Worm (Caenorhabditis elegans) whole organism, L4 larva: ENCODE results near the gene rps-21.

Experiments
- F10B5.3 ChIP-seq: sonication (generic microtip); optimal IDR thresholded peaks from 2 replicates; lab custom pipeline; 2016; ENCODE audit warnings: mild to moderate bottlenecking, missing genetic modification characterization, missing compliant biosample characterization
- F26F4.8 ChIP-seq: fragments of 200-800 bp; sonication (Bioruptor generic); conservative IDR thresholded peaks from 2 replicates; pipeline ENCODE4 v1.3.6; 2022; ENCODE audit warnings: missing genetic modification characterization, missing compliant biosample characterization
- F37D6.2 ChIP-seq: sonication (generic microtip); optimal IDR thresholded peaks from 2 replicates; lab custom pipeline; 2016; ENCODE audit warnings: mild to moderate bottlenecking, missing genetic modification characterization, missing compliant biosample characterization
- F49E8.2 ChIP-seq: sonication (generic microtip); optimal IDR thresholded peaks from 2 replicates; lab custom pipeline; 2016; ENCODE audit warnings: missing compliant biosample characterization, mild to moderate bottlenecking, missing genetic modification characterization, borderline replicate concordance
- R02D3.7 ChIP-seq: fragments of 150-350 bp; sonication (generic microtip); optimal IDR thresholded peaks from 3 replicates; lab custom pipeline; 2014; ENCODE audit warnings: missing biosample characterization, missing genetic modification characterization
- Y105C5A.15 ChIP-seq: fragments of 200-800 bp; sonication (Bioruptor generic); IDR thresholded peaks from 2 replicates; pipeline ENCODE4 v1.3.6; 2022; ENCODE audit warnings: missing genetic modification characterization, missing compliant biosample characterization
- Y48G9A.11 ChIP-seq: fragments of 200-800 bp; sonication (Bioruptor generic); IDR thresholded peaks from 2 replicates; pipeline ENCODE4 v1.3.6; 2022; ENCODE audit warnings: missing genetic modification reagents, missing genetic modification characterization, missing compliant biosample characterization
- Y5F2A.4 ChIP-seq: fragments of 200-800 bp; sonication (Bioruptor generic); optimal IDR thresholded peaks from 2 replicates; lab custom pipeline; 2018; ENCODE audit warnings: mild to moderate bottlenecking, missing genetic modification characterization, missing compliant biosample characterization
- Y75B8A.6 ChIP-seq: fragments of 200-800 bp; sonication (Bioruptor generic); IDR thresholded peaks from 2 replicates; pipeline ENCODE4 v1.3.6; 2022; ENCODE audit warnings: missing genetic modification reagents, missing genetic modification characterization, missing compliant biosample characterization
- ZK337.2 ChIP-seq: fragments of 200-800 bp; sonication (Bioruptor generic); IDR thresholded peaks from 2 replicates; pipeline ENCODE4 v1.3.6; 2022; ENCODE audit warnings: missing genetic modification reagents, missing genetic modification characterization, missing compliant biosample characterization
- ZK546.5 ChIP-seq, 2 experiments: sonication (generic microtip); optimal IDR thresholded peaks; 2 replicates each; lab custom pipeline; 2017; ENCODE audit warnings: missing biosample characterization in 2 of 2, missing genetic modification characterization in 2 of 2
- aly-2 ChIP-seq: sonication (generic microtip); optimal IDR thresholded peaks from 2 replicates; lab custom pipeline; 2018; ENCODE audit warnings: missing biosample characterization, missing genetic modification characterization
- ama-1 ChIP-seq: fragments of 150-350 bp; optimal IDR thresholded peaks from 2 replicates; lab custom pipeline; 2014; ENCODE audit warnings: inconsistent platforms, mixed read lengths
- arid-1 ChIP-seq: fragments of 200-800 bp; sonication (Bioruptor generic); conservative IDR thresholded peaks from 2 replicates; pipeline ENCODE4 v1.3.6; 2022; ENCODE audit warnings: missing genetic modification reagents, missing genetic modification characterization, missing compliant biosample characterization
- ceh-20 ChIP-seq: fragments of 200-800 bp; sonication (Bioruptor generic); IDR thresholded peaks from 2 replicates; pipeline ENCODE4 v1.3.6; 2022; ENCODE audit warnings: missing genetic modification reagents, missing genetic modification characterization, missing compliant biosample characterization
- ceh-44 ChIP-seq: fragments of 200-800 bp; sonication (Bioruptor generic); IDR thresholded peaks from 2 replicates; pipeline ENCODE4 v1.3.6; 2022; ENCODE audit warnings: missing genetic modification reagents, missing genetic modification characterization, missing compliant biosample characterization
- ceh-82 ChIP-seq: sonication (generic microtip); optimal IDR thresholded peaks from 2 replicates; lab custom pipeline; 2017; ENCODE audit warnings: missing biosample characterization, missing genetic modification characterization
- ctbp-1 ChIP-seq: fragments of 200-800 bp; sonication (Bioruptor generic); IDR thresholded peaks from 2 replicates; pipeline ENCODE4 v1.3.6; 2022; ENCODE audit warnings: missing genetic modification reagents, missing genetic modification characterization, missing compliant biosample characterization
- daf-19 ChIP-seq: fragments of 200-800 bp; sonication (Bioruptor generic); conservative IDR thresholded peaks from 2 replicates; pipeline ENCODE4 v1.3.6; 2022; ENCODE audit warnings: missing genetic modification characterization, missing compliant biosample characterization
- dmd-6 ChIP-seq: fragments of 200-800 bp; sonication (Bioruptor generic); IDR thresholded peaks from 2 replicates; pipeline ENCODE4 v1.3.6; 2022; ENCODE audit warnings: missing genetic modification reagents, missing genetic modification characterization, missing compliant biosample characterization
- egl-27 ChIP-seq: sonication (generic microtip); optimal IDR thresholded peaks from 3 replicates; lab custom pipeline; 2017; ENCODE audit warnings: missing biosample characterization, missing genetic modification reagents, missing genetic modification characterization
- egl-43 ChIP-seq: fragments of 200-800 bp; sonication (Bioruptor generic); IDR thresholded peaks from 2 replicates; pipeline ENCODE4 v1.3.6; 2022; ENCODE audit warnings: missing genetic modification reagents, missing genetic modification characterization, missing compliant biosample characterization
- fkh-10 ChIP-seq: fragments of 150-350 bp; optimal IDR thresholded peaks from 2 replicates; lab custom pipeline; 2014; ENCODE audit warnings: missing biosample characterization, missing genetic modification reagents, missing genetic modification characterization
- fos-1 ChIP-seq: fragments of 150-350 bp; optimal IDR thresholded peaks from 2 replicates; lab custom pipeline; 2014; ENCODE audit warnings: missing biosample characterization, missing genetic modification characterization
- hlh-30 ChIP-seq: sonication (generic microtip); optimal IDR thresholded peaks from 2 replicates; lab custom pipeline; 2017; ENCODE audit warnings: antibody characterized with exemption, mild to moderate bottlenecking, missing genetic modification characterization, missing compliant biosample characterization; ENCODE audit not compliant: insufficient read depth
- jun-1 ChIP-seq: fragments of 150-350 bp; optimal IDR thresholded peaks from 2 replicates; lab custom pipeline; 2014; ENCODE audit warnings: missing biosample characterization, missing genetic modification reagents, missing genetic modification characterization
- lim-7 ChIP-seq: fragments of 200-800 bp; sonication (Bioruptor generic); IDR thresholded peaks from 2 replicates; pipeline ENCODE4 v1.3.6; 2022; ENCODE audit warnings: missing genetic modification characterization, missing compliant biosample characterization
- lin-1 ChIP-seq: fragments of 200-800 bp; sonication (Bioruptor generic); IDR thresholded peaks from 2 replicates; pipeline ENCODE4 v1.3.6; 2022; ENCODE audit warnings: missing genetic modification reagents, missing genetic modification characterization, missing compliant biosample characterization
- lin-29 ChIP-seq: fragments of 200-800 bp; sonication (Bioruptor generic); IDR thresholded peaks from 2 replicates; pipeline ENCODE4 v1.3.6; 2022; ENCODE audit warnings: missing genetic modification reagents, missing genetic modification characterization, missing compliant biosample characterization
- lin-38 ChIP-seq: fragments of 200-800 bp; sonication (Bioruptor generic); IDR thresholded peaks from 2 replicates; pipeline ENCODE4 v1.3.6; 2022; ENCODE audit warnings: missing genetic modification reagents, missing genetic modification characterization, missing compliant biosample characterization
- mes-2 ChIP-seq: sonication (generic microtip); optimal IDR thresholded peaks from 2 replicates; lab custom pipeline; 2016; ENCODE audit warnings: missing genotype, mild to moderate bottlenecking, missing genetic modification characterization, missing compliant biosample characterization; ENCODE audit not compliant: poor library complexity, severe bottlenecking
- nhr-10 ChIP-seq: fragments of 150-350 bp; optimal IDR thresholded peaks from 2 replicates; lab custom pipeline; 2014; ENCODE audit warnings: missing biosample characterization, missing genetic modification characterization
- nhr-237 ChIP-seq: sonication (generic microtip); optimal IDR thresholded peaks from 2 replicates; lab custom pipeline; 2017; ENCODE audit warnings: missing biosample characterization, missing genetic modification characterization
- nhr-25 ChIP-seq: sonication (generic microtip); optimal IDR thresholded peaks from 2 replicates; lab custom pipeline; 2017; ENCODE audit warnings: missing genetic modification characterization, mild to moderate bottlenecking, missing compliant biosample characterization, antibody characterized with exemption, moderate library complexity, borderline replicate concordance; ENCODE audit not compliant: insufficient read depth
- nhr-28 ChIP-seq: fragments of 150-350 bp; optimal IDR thresholded peaks from 2 replicates; lab custom pipeline; 2014; ENCODE audit warnings: missing biosample characterization, missing genetic modification characterization
- nhr-42 ChIP-seq: fragments of 200-800 bp; sonication (Bioruptor generic); IDR thresholded peaks from 2 replicates; pipeline ENCODE4 v1.3.6; 2022; ENCODE audit warnings: missing genetic modification characterization, missing compliant biosample characterization
- nhr-48 ChIP-seq: sonication (generic microtip); optimal IDR thresholded peaks from 2 replicates; lab custom pipeline; 2016; ENCODE audit warnings: mild to moderate bottlenecking, missing genetic modification characterization, missing compliant biosample characterization
- nhr-77 ChIP-seq: fragments of 150-350 bp; optimal IDR thresholded peaks from 2 replicates; lab custom pipeline; 2014; ENCODE audit warnings: missing biosample characterization, missing genetic modification characterization
- pha-4 ChIP-seq, 2 experiments: fragments of 150-350 bp in 1 of 2; fragments of 200-800 bp in 1 of 2; sonication (Bioruptor generic) in 1 of 2; IDR thresholded peaks in 1 of 2; optimal IDR thresholded peaks in 1 of 2; 2 replicates each; pipeline versions ENCODE4 v1.3.6 to Lab custom; 2014 to 2022; ENCODE audit warnings: missing genetic modification characterization in 2 of 2, missing genetic modification reagents in 2 of 2, missing biosample characterization in 1 of 2, missing compliant biosample characterization in 1 of 2
- php-3 ChIP-seq: fragments of 200-800 bp; sonication (Bioruptor generic); IDR thresholded peaks from 2 replicates; pipeline ENCODE4 v1.3.6; 2022; ENCODE audit warnings: missing genetic modification reagents, missing genetic modification characterization, missing compliant biosample characterization
- pqm-1 ChIP-seq: sonication (generic microtip); optimal IDR thresholded peaks from 2 replicates; lab custom pipeline; 2017; ENCODE audit warnings: missing biosample characterization, missing genetic modification characterization
- rbr-2 ChIP-seq: sonication (generic microtip); optimal IDR thresholded peaks from 2 replicates; lab custom pipeline; 2016; ENCODE audit warnings: missing genotype, missing genetic modification characterization, missing compliant biosample characterization
- set-16 ChIP-seq: fragments of 200-800 bp; sonication (Bioruptor generic); IDR thresholded peaks from 2 replicates; pipeline ENCODE4 v1.3.6; 2022; ENCODE audit warnings: missing genetic modification reagents, missing genetic modification characterization, missing compliant biosample characterization
- skn-1 ChIP-seq: fragments of 150-350 bp; optimal IDR thresholded peaks from 2 replicates; lab custom pipeline; 2014; ENCODE audit warnings: missing biosample characterization, missing genetic modification characterization
- snpc-1.2 ChIP-seq: fragments of 200-800 bp; sonication (Bioruptor generic); IDR thresholded peaks from 2 replicates; pipeline ENCODE4 v1.3.6; 2022; ENCODE audit warnings: missing genetic modification reagents, missing genetic modification characterization, missing compliant biosample characterization
- spr-3 ChIP-seq: fragments of 200-800 bp; sonication (Bioruptor generic); optimal IDR thresholded peaks from 2 replicates; lab custom pipeline; 2018; ENCODE audit warnings: mild to moderate bottlenecking, missing genetic modification characterization, missing compliant biosample characterization
- tag-97 ChIP-seq: fragments of 200-800 bp; sonication (Bioruptor generic); IDR thresholded peaks from 2 replicates; pipeline ENCODE4 v1.3.6; 2022; ENCODE audit warnings: missing genetic modification characterization, missing compliant biosample characterization
- unc-39 ChIP-seq: sonication (generic microtip); optimal IDR thresholded peaks from 2 replicates; lab custom pipeline; 2017; ENCODE audit warnings: missing biosample characterization, missing genetic modification characterization
- zag-1 ChIP-seq: fragments of 150-350 bp; optimal IDR thresholded peaks from 2 replicates; lab custom pipeline; 2014; ENCODE audit warnings: missing biosample characterization, missing genetic modification characterization
- zfp-3 ChIP-seq: fragments of 200-800 bp; sonication (Bioruptor generic); conservative IDR thresholded peaks from 2 replicates; pipeline ENCODE4 v1.3.6; 2022; ENCODE audit warnings: missing genetic modification reagents, missing genetic modification characterization, missing compliant biosample characterization
- zip-11 ChIP-seq: fragments of 200-800 bp; sonication (Bioruptor generic); IDR thresholded peaks from 2 replicates; pipeline ENCODE4 v1.3.6; 2022; ENCODE audit warnings: missing genetic modification characterization, missing compliant biosample characterization
- ztf-11 ChIP-seq: fragments of 150-350 bp; optimal IDR thresholded peaks from 2 replicates; lab custom pipeline; 2014; ENCODE audit warnings: missing biosample characterization, missing genetic modification characterization

Gene rps-21

DNA sequence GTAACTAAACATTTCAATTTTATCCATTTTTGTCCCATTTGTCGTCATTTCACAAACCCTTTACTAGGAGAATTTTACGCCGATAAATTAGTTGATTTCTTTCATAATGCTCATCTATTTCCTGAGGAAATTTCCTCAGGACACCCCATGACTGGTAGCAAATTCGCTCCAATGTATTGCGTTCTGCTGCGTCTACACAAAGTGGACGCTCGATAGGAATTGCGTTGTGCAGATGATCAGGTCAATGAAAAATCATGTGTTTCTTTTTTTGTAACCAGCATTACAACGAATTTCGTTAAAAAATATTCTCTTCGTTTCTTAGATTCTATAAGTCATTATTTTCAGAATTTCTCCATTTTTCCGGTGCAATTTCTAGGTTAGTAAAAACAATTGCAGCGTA lies 7.6 kb downstream of the rps-21 start, which contains the start of gene epg-4 (continued):
- TF ChIP-seq jun-1 (tag; lab: Kevin White, UChicago) (no peak), F49E8.2 (no peak), zag-1 (tag; lab: Kevin White, UChicago) (no peak), Y75B8A.6 (GFP tag; lab: Robert Waterston, UW) (no peak), ZK546.5 (tag; optimal IDR thresholded peaks at IDR 0.05; lab: Kevin White, UChicago) (no peak), tag-97 (GFP tag; lab: Robert Waterston, UW) (no peak), lin-38 (GFP tag; lab: Robert Waterston, UW) (peak; percentile 75), nhr-25 (tag; lab: Kevin White, UChicago) (no peak), php-3 (no peak), ZK337.2 (no peak), ceh-20 (GFP tag; lab: Robert Waterston, UW) (no peak), lim-7 (GFP tag; lab: Robert Waterston, UW) (0 out of 2 replicates have a peak, but pooled peaks have one; percentile 3), nhr-42 (GFP tag; lab: Robert Waterston, UW) (no peak), ctbp-1 (GFP tag; lab: Robert Waterston, UW) (peak; percentile 37; the same call in 1 of the 2 replicates), skn-1 (tag; lab: Kevin White, UChicago) (no peak), Y5F2A.4 (GFP tag; lab: Kevin White, UChicago) (no peak), daf-19 (GFP tag; lab: Robert Waterston, UW) (no peak), unc-39 (no peak), rbr-2 (tag; lab: Kevin White, UChicago) (no peak), zfp-3 (0 out of 2 replicates have a peak, but pooled peaks have one; percentile 47), egl-27 (tag; lab: Kevin White, UChicago) (no peak), ceh-82 (tag; lab: Kevin White, UChicago) (no peak), nhr-237 (tag; lab: Kevin White, UChicago) (no peak), snpc-1.2 (GFP tag; lab: Robert Waterston, UW) (no peak), nhr-28 (tag; lab: Kevin White, UChicago) (peak; percentile 52), arid-1 (GFP tag; lab: Robert Waterston, UW) (0 out of 2 replicates have a peak, but pooled peaks have one; percentile 5), nhr-77 (tag; lab: Kevin White, UChicago) (peak; percentile 80), ztf-11 (tag; lab: Kevin White, UChicago) (no peak), ceh-44 (GFP tag; lab: Robert Waterston, UW) (no peak), zip-11 (GFP tag; lab: Robert Waterston, UW) (no peak), ama-1 (lab: Kevin White, UChicago) (peak; percentile 76), Y48G9A.11 (no peak), lin-29 (no peak), Y105C5A.15 (no peak), R02D3.7 (tag; lab: Kevin White, UChicago) (no peak), pqm-1 (tag; lab: Kevin White, UChicago) (peak; percentile 4), spr-3 (GFP tag; lab: Kevin White, UChicago) (no peak), nhr-10 (tag; lab: Kevin White, UChicago) (no peak), F10B5.3 (no peak), F26F4.8 (GFP tag; lab: Robert Waterston, UW) (no peak), dmd-6 (GFP tag; lab: Robert Waterston, UW) (no peak), mes-2 (tag; lab: Kevin White, UChicago) (peak; percentile 66), fkh-10 (GFP tag; lab: Kevin White, UChicago) (no peak), aly-2 (tag; lab: Kevin White, UChicago) (no peak), egl-43 (GFP tag; lab: Robert Waterston, UW) (no peak), hlh-30 (tag; lab: Kevin White, UChicago) (peak; percentile 96), pha-4 (GFP tag; IDR thresholded peaks at IDR 0.05; lab: Robert Waterston, UW) (peak; percentile 63; the same call in 1 of the 2 replicates), pha-4 (tag; optimal IDR thresholded peaks at IDR 0.05; lab: Kevin White, UChicago) (peak; percentile 31), F37D6.2 (tag; lab: Kevin White, UChicago) (no peak), lin-1 (no peak), nhr-48 (tag; lab: Kevin White, UChicago) (no peak), fos-1 (tag; lab: Kevin White, UChicago) (no peak), set-16 (GFP tag; lab: Robert Waterston, UW) (no peak)
